Worm (Caenorhabditis elegans) whole organism, L1 larva: ENCODE data around the gene orc-3.

Experiments used
- C34B4.2 ChIP-seq: sonication (generic microtip); optimal IDR thresholded peaks from 2 replicates; lab custom pipeline; 2017; ENCODE audit warnings: mild to moderate bottlenecking, missing genetic modification characterization, missing compliant biosample characterization
- F16B12.6 ChIP-seq: fragments of 150-350 bp; optimal IDR thresholded peaks from 2 replicates; lab custom pipeline; 2014; ENCODE audit warnings: missing biosample characterization, missing genetic modification characterization
- aha-1 ChIP-seq: fragments of 150-350 bp; optimal IDR thresholded peaks from 2 replicates; lab custom pipeline; 2014; ENCODE audit warnings: missing biosample characterization, missing genetic modification characterization
- alr-1 ChIP-seq: fragments of 200-800 bp; sonication (Bioruptor generic); optimal IDR thresholded peaks from 2 replicates; lab custom pipeline; 2018; ENCODE audit warnings: borderline replicate concordance, mild to moderate bottlenecking, missing genetic modification characterization, missing compliant biosample characterization
- blmp-1 ChIP-seq: fragments of 150-350 bp; optimal IDR thresholded peaks from 2 replicates; lab custom pipeline; 2014; ENCODE audit warnings: missing biosample characterization, missing genetic modification characterization
- ceh-82 ChIP-seq, 3 experiments: fragments of 150-350 bp in 1 of 3; sonication (generic microtip) in 2 of 3; optimal IDR thresholded peaks; 2 replicates each; lab custom pipeline; 2014 to 2017; ENCODE audit warnings: missing biosample characterization in 3 of 3, missing genetic modification characterization in 3 of 3
- ceh-88 ChIP-seq: fragments of 200-800 bp; sonication (Bioruptor generic); IDR thresholded peaks from 2 replicates; pipeline ENCODE4 v1.3.6; 2022; ENCODE audit warnings: missing genetic modification characterization, missing compliant biosample characterization
- dpl-1 ChIP-seq, 3 experiments: fragments of 150-350 bp in 2 of 3; sonication (generic microtip) in 1 of 3; optimal IDR thresholded peaks; 2 replicates each; lab custom pipeline; 2014 to 2017; ENCODE audit warnings: missing biosample characterization in 3 of 3, missing genetic modification characterization in 3 of 3, missing genetic modification reagents in 3 of 3
- dsc-1 ChIP-seq: sonication (generic microtip); optimal IDR thresholded peaks from 2 replicates; lab custom pipeline; 2016; ENCODE audit warnings: mild to moderate bottlenecking, missing genetic modification characterization, missing compliant biosample characterization
- efl-3 ChIP-seq: fragments of 200-800 bp; sonication (Bioruptor generic); optimal IDR thresholded peaks from 2 replicates; lab custom pipeline; 2018; ENCODE audit warnings: mild to moderate bottlenecking, missing genetic modification characterization, missing compliant biosample characterization
- egl-13 ChIP-seq: sonication (generic microtip); optimal IDR thresholded peaks from 2 replicates; lab custom pipeline; 2016; ENCODE audit warnings: missing genotype, missing genetic modification reagents, missing genetic modification characterization, missing compliant biosample characterization
- egl-27 ChIP-seq, 2 experiments: fragments of 150-350 bp in 1 of 2; sonication (generic microtip); optimal IDR thresholded peaks; 3 replicates each; lab custom pipeline; 2017 to 2018; ENCODE audit warnings: missing biosample characterization in 2 of 2, missing genetic modification characterization in 2 of 2, missing genetic modification reagents in 2 of 2
- fkh-10 ChIP-seq: sonication (generic microtip); optimal IDR thresholded peaks from 2 replicates; lab custom pipeline; 2017; ENCODE audit warnings: missing biosample characterization, missing genetic modification reagents, missing genetic modification characterization
- hlh-17 ChIP-seq: fragments of 200-800 bp; sonication (Bioruptor generic); optimal IDR thresholded peaks from 2 replicates; lab custom pipeline; 2018; ENCODE audit warnings: missing genetic modification characterization, mild to moderate bottlenecking, missing compliant biosample characterization, moderate library complexity, borderline replicate concordance
- hlh-4 ChIP-seq: sonication (generic microtip); optimal IDR thresholded peaks from 2 replicates; lab custom pipeline; 2016; ENCODE audit warnings: mild to moderate bottlenecking, missing genetic modification characterization, missing compliant biosample characterization
- irx-1 ChIP-seq: sonication (generic microtip); optimal IDR thresholded peaks from 2 replicates; lab custom pipeline; 2016; ENCODE audit warnings: missing genetic modification characterization, missing compliant biosample characterization
- lin-14 ChIP-seq: fragments of 200-800 bp; sonication (Bioruptor generic); optimal IDR thresholded peaks from 2 replicates; lab custom pipeline; 2018; ENCODE audit warnings: mild to moderate bottlenecking, missing genetic modification characterization, moderate library complexity, missing compliant biosample characterization
- lin-15B ChIP-seq: fragments of 150-350 bp; sonication (generic microtip); optimal IDR thresholded peaks from 3 replicates; lab custom pipeline; 2014; ENCODE audit warnings: missing biosample characterization, missing genetic modification characterization
- lin-35 ChIP-seq, 2 experiments: fragments of 150-350 bp; optimal IDR thresholded peaks; 2 replicates each; lab custom pipeline; 2014; ENCODE audit warnings: missing biosample characterization in 2 of 2, missing genetic modification characterization in 2 of 2, missing genetic modification reagents in 2 of 2
- lin-39 ChIP-seq: fragments of 150-350 bp; optimal IDR thresholded peaks from 2 replicates; lab custom pipeline; 2014; ENCODE audit warnings: missing biosample characterization, missing genetic modification reagents, missing genetic modification characterization
- lsy-2 ChIP-seq, 2 experiments: fragments of 150-350 bp; optimal IDR thresholded peaks; 2 replicates each; lab custom pipeline; 2014; ENCODE audit warnings: missing biosample characterization in 2 of 2, missing genetic modification characterization in 2 of 2
- mab-9 ChIP-seq: fragments of 200-800 bp; sonication (Bioruptor generic); IDR thresholded peaks from 2 replicates; pipeline ENCODE4 v1.3.6; 2022; ENCODE audit warnings: missing genetic modification reagents, missing genetic modification characterization, missing compliant biosample characterization
- mef-2 ChIP-seq: fragments of 150-350 bp; optimal IDR thresholded peaks from 2 replicates; lab custom pipeline; 2014; ENCODE audit warnings: missing biosample characterization, missing genetic modification characterization
- nhr-19 ChIP-seq: fragments of 200-800 bp; sonication (Bioruptor generic); conservative IDR thresholded peaks from 2 replicates; pipeline ENCODE4 v1.3.6; 2022; ENCODE audit warnings: missing genetic modification characterization, missing compliant biosample characterization
- nhr-20 ChIP-seq: sonication (generic microtip); optimal IDR thresholded peaks from 2 replicates; lab custom pipeline; 2016; ENCODE audit warnings: mild to moderate bottlenecking, missing genetic modification characterization, missing compliant biosample characterization
- nhr-237 ChIP-seq: fragments of 150-350 bp; optimal IDR thresholded peaks from 2 replicates; lab custom pipeline; 2014; ENCODE audit warnings: missing biosample characterization, missing genetic modification characterization
- nhr-71 ChIP-seq: sonication (generic microtip); optimal IDR thresholded peaks from 2 replicates; lab custom pipeline; 2016; ENCODE audit warnings: mild to moderate bottlenecking, missing genetic modification characterization, moderate library complexity, missing compliant biosample characterization
- nhr-76 ChIP-seq: sonication (generic microtip); optimal IDR thresholded peaks from 2 replicates; lab custom pipeline; 2017; ENCODE audit warnings: missing biosample characterization, missing genetic modification characterization
- nhr-77 ChIP-seq: fragments of 150-350 bp; optimal IDR thresholded peaks from 2 replicates; lab custom pipeline; 2014; ENCODE audit warnings: missing biosample characterization, missing genetic modification characterization
- nhr-84 ChIP-seq: sonication (generic microtip); optimal IDR thresholded peaks from 2 replicates; lab custom pipeline; 2017; ENCODE audit warnings: missing biosample characterization, missing genetic modification characterization
- nhr-85 ChIP-seq: sonication (generic microtip); peaks from one replicate; lab custom pipeline; 2016; ENCODE audit warnings: missing genetic modification characterization, inconsistent platforms, missing compliant biosample characterization
- nhr-90 ChIP-seq: sonication (generic microtip); optimal IDR thresholded peaks from 2 replicates; lab custom pipeline; 2016; ENCODE audit warnings: mild to moderate bottlenecking, missing genetic modification characterization, missing compliant biosample characterization; ENCODE audit not compliant: poor library complexity
- pag-3 ChIP-seq: sonication (generic microtip); optimal IDR thresholded peaks from 2 replicates; lab custom pipeline; 2017; ENCODE audit warnings: missing genetic modification characterization, mild to moderate bottlenecking, missing compliant biosample characterization, antibody characterized with exemption, borderline replicate concordance; ENCODE audit not compliant: insufficient read depth
- pqm-1 ChIP-seq: sonication (generic microtip); optimal IDR thresholded peaks from 3 replicates; lab custom pipeline; 2017; ENCODE audit warnings: missing biosample characterization, missing genetic modification characterization
- rnt-1 ChIP-seq: sonication (generic microtip); optimal IDR thresholded peaks from 2 replicates; lab custom pipeline; 2016; ENCODE audit warnings: mild to moderate bottlenecking, missing genetic modification characterization, moderate library complexity, missing compliant biosample characterization
- skn-1 ChIP-seq: fragments of 150-350 bp; optimal IDR thresholded peaks from 2 replicates; lab custom pipeline; 2014; ENCODE audit warnings: missing biosample characterization, missing genetic modification characterization
- sox-4 ChIP-seq: sonication (generic microtip); optimal IDR thresholded peaks from 2 replicates; lab custom pipeline; 2016; ENCODE audit warnings: missing genetic modification characterization, missing compliant biosample characterization
- swsn-7 ChIP-seq: sonication (generic microtip); optimal IDR thresholded peaks from 2 replicates; lab custom pipeline; 2016; ENCODE audit warnings: missing genetic modification characterization, missing compliant biosample characterization
- tbx-2 ChIP-seq: sonication (generic microtip); optimal IDR thresholded peaks from 2 replicates; lab custom pipeline; 2016; ENCODE audit warnings: missing genetic modification characterization, missing compliant biosample characterization
- tlp-1 ChIP-seq: fragments of 150-350 bp; optimal IDR thresholded peaks from 2 replicates; lab custom pipeline; 2014; ENCODE audit warnings: missing biosample characterization, missing genetic modification characterization
- unc-30 ChIP-seq: sonication (generic microtip); optimal IDR thresholded peaks from 2 replicates; lab custom pipeline; 2017; ENCODE audit warnings: missing biosample characterization, missing genetic modification characterization
- unc-86 ChIP-seq: sonication (generic microtip); optimal IDR thresholded peaks from 2 replicates; lab custom pipeline; 2016; ENCODE audit warnings: missing genetic modification characterization, missing compliant biosample characterization
- unc-98 ChIP-seq: fragments of 200-800 bp; sonication (Bioruptor generic); IDR thresholded peaks from 2 replicates; pipeline ENCODE4 v1.3.6; 2022; ENCODE audit warnings: missing genetic modification characterization, missing compliant biosample characterization
- xbp-1 ChIP-seq: sonication (generic microtip); optimal IDR thresholded peaks from 2 replicates; lab custom pipeline; 2016; ENCODE audit warnings: missing genetic modification characterization, missing compliant biosample characterization
- zag-1 ChIP-seq: fragments of 150-350 bp; optimal IDR thresholded peaks from 2 replicates; lab custom pipeline; 2014; ENCODE audit warnings: missing biosample characterization, missing genetic modification characterization

Gene orc-3

DNA sequence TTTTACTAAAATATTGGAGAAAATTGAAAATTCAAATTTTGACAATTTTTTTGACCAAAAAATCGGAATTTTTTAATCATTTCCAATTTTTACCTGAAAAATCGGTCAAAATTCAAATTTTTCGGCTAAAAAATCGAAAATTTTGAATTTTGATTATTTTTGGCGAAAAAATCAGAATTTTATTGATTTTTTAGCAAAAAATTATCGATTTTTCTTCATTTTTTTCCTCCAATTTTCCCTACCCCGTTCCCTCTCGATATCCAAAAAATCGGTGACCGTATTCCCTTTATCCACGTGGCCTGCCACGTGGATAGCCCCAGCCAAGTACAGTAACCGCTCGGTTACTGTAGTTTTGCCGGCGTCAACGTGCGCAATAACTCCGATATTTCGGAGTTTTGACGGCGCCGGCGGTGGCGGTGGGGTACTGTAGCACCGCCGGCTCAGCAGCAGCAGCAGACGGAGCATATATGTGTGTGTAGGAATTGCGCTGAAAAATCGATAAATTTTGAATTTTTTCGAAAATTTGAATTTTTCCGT is 14.5 kb upstream of the orc-3 start, which contains the start of gene Y119D3B.14:
Y119D3B.14 (minus strand) TSS at position 487 of the 537 bp plus-strand sequence.
- TF ChIP-seq F16B12.6 (tag; lab: Kevin White, UChicago) (no peak), tbx-2 (tag; lab: Kevin White, UChicago) (no peak), sox-4 (tag; lab: Kevin White, UChicago) (no peak), pag-3 (tag; lab: Kevin White, UChicago) (no peak), hlh-17 (GFP tag; lab: Kevin White, UChicago) (no peak), nhr-77 (tag; lab: Kevin White, UChicago) (no peak), lin-35 (GFP tag; optimal IDR thresholded peaks at IDR 0.05; lab: Kevin White, UChicago) (no peak), alr-1 (tag; lab: Kevin White, UChicago) (no peak), efl-3 (GFP tag; lab: Kevin White, UChicago) (no peak), xbp-1 (no peak), aha-1 (tag; lab: Kevin White, UChicago) (no peak), blmp-1 (tag; lab: Kevin White, UChicago) (no peak), lsy-2 (tag; optimal IDR thresholded peaks at IDR 0.05; lab: Kevin White, UChicago) (no peak)

DNA sequence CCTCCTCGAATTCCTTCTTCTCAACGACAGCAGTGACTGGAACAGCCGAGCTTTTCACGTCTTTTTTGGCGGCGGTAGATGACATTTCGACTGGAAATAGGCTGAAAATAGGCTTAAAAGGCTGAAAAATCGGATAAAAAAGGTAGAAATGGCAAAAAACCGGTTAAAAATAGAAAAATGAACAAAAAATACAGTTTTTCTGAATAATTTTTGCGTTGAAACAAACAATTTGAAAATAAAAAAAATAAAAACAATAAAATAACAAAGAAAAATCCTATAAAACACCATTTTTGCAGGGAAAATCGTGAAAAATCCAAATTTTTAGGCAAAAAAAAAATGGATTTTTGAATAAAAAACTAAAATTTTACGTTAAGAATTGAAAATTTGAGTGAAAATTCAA is 11.7 kb upstream of the orc-3 start, which contains the start of gene dss-1:
dss-1 (minus strand) TSS at position 101 of the 400 bp plus-strand sequence.
- TF ChIP-seq tbx-2 (tag; lab: Kevin White, UChicago), result no peak
- TF ChIP-seq, all 84 proteins: peak for 0

DNA sequence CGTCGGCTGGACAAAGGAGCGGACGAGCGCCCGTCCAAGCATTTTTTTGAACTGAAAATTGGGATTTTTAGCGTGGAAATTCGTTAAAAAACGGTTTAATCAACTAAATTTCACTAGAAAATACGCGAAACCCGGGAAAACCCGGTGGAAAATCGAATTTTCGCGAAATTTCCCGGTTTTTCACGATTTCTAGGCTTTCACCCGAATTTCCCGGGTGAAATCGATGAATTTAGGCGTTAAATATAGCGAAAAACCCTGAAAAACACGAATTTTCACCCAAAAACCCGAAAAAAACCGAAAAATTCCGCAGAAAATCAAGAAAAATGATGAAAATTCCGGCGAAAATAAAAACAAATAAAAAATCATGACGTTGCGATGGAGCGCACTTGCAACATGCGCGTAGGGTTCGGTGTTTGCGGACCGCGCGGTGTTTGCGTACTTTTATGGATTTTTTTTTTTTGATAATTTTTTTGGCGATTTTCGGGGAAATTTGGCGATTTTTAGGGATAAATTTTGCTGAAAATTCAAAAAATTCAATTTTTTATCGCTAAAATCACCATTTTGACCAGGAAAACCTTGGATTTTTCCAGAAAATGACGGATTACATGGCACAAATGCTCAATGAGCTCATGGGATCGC is 5.9 kb upstream of the orc-3 start, which contains the start of the genes mrpl-45 and Y119D3B.12:
mrpl-45 (minus strand) TSS at position 51 of the 639 bp plus-strand sequence.
Y119D3B.12 (plus strand) TSS at position 589 of the 639 bp plus-strand sequence.
- TF ChIP-seq nhr-76 (tag; lab: Kevin White, UChicago), result no peak
- TF ChIP-seq tlp-1 (tag; lab: Kevin White, UChicago), result no peak
- TF ChIP-seq F16B12.6 (tag; lab: Kevin White, UChicago), result peak; percentile 97
- peak; percentile 75 for TF ChIP-seq lin-39 (tag; lab: Kevin White, UChicago)
- peak; percentile 81 to 89 for TF ChIP-seq lin-35 (GFP tag; optimal IDR thresholded peaks at IDR 0.05; lab: Kevin White, UChicago)
- TF ChIP-seq skn-1, result peak; percentile 97
- no peak for TF ChIP-seq egl-27 (tag; optimal IDR thresholded peaks at IDR 0.05; lab: Kevin White, UChicago)
- TF ChIP-seq nhr-19 (GFP tag; lab: Robert Waterston, UW), result peak; percentile 77
- no peak for TF ChIP-seq lin-14 (GFP tag; lab: Kevin White, UChicago)
- peak; percentile 69 for TF ChIP-seq fkh-10 (GFP tag; lab: Kevin White, UChicago)
- no peak for TF ChIP-seq hlh-4 (tag; lab: Kevin White, UChicago)
- TF ChIP-seq mef-2 (tag; lab: Kevin White, UChicago), result no peak
- TF ChIP-seq dsc-1, result no peak
- peak; percentile 78 to 85 (median 85) for TF ChIP-seq dpl-1 (GFP tag; optimal IDR thresholded peaks at IDR 0.05; lab: Kevin White, UChicago)
- TF ChIP-seq nhr-90 (tag; lab: Kevin White, UChicago), result no peak
- TF ChIP-seq nhr-237, result peak; percentile 11
- TF ChIP-seq pqm-1 (tag; lab: Kevin White, UChicago), result no peak
- peak; percentile 82 for TF ChIP-seq tbx-2 (tag; lab: Kevin White, UChicago)
- no peak for TF ChIP-seq alr-1 (tag; lab: Kevin White, UChicago)
- TF ChIP-seq C34B4.2 (tag; lab: Kevin White, UChicago), result no peak
- TF ChIP-seq nhr-85 (tag; lab: Kevin White, UChicago), result peak; percentile 81
- peak; percentile 92 for TF ChIP-seq lin-15B (tag; lab: Kevin White, UChicago)
- TF ChIP-seq irx-1 (tag; lab: Kevin White, UChicago), result peak; percentile 82
- no peak for TF ChIP-seq pag-3 (tag; lab: Kevin White, UChicago)
- TF ChIP-seq sox-4 (tag; lab: Kevin White, UChicago), result peak; percentile 54
- peak; percentile 78 for TF ChIP-seq unc-86 (tag; lab: Kevin White, UChicago)
- TF ChIP-seq ceh-82 (tag; optimal IDR thresholded peaks at IDR 0.05; lab: Kevin White, UChicago), result peak; percentile 86 to 93 (median 91)
- TF ChIP-seq rnt-1, result no peak
- TF ChIP-seq nhr-84 (tag; lab: Kevin White, UChicago), result no peak
- TF ChIP-seq nhr-20, result no peak
- peak; percentile 40 for TF ChIP-seq unc-30
- 0 out of 2 replicates have a peak, but pooled peaks have one; percentile 22 for TF ChIP-seq ceh-88
- TF ChIP-seq zag-1, result no peak
- peak; percentile 81 for TF ChIP-seq swsn-7 (tag; lab: Kevin White, UChicago)
- no peak for TF ChIP-seq hlh-17 (GFP tag; lab: Kevin White, UChicago)
- no peak for TF ChIP-seq nhr-71 (tag; lab: Kevin White, UChicago)
- TF ChIP-seq unc-98 (GFP tag; lab: Robert Waterston, UW), result peak; percentile 40; the same call in 1 of the 2 replicates
- TF ChIP-seq egl-13 (tag; lab: Kevin White, UChicago), result no peak
- TF ChIP-seq mab-9 (GFP tag; lab: Robert Waterston, UW), result 0 out of 2 replicates have a peak, but pooled peaks have one; percentile 52
